Worm (Caenorhabditis elegans): Measurements from ENCODE around the gene Y40C5A.4.
A peak's percentile ranks its signal among the peaks of the same experiment; 100 is the strongest.

The Y40C5A.4 gene

DNA sequence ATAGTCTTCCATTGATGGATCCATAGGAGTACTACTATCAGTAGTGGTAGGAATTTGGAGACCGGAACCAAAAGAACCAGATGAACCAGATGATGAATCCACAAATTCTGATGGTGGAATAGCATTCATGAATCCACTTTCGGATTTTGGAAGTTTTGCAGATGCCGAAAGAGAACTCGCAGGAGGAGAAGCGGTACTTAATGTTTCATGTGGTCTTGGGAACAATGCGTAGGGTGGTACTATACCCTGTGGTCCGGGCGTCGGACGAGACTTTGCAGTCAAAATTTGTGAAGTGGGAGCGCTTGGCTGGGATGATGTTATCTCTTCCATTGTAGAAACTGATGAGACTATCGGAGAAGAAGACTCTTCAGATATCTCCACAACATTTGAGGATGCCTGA is 26.9 kb downstream of the Y40C5A.4 start:
- no peak for TF ChIP-seq spr-1 (tag; optimal IDR thresholded peaks at IDR 0.05)
- no peak for TF ChIP-seq nhr-76 (tag; optimal IDR thresholded peaks at IDR 0.05)
- peak in 1 of 2 experiments; percentile 70 for TF ChIP-seq unc-62 (GFP tag; optimal IDR thresholded peaks at IDR 0.05 in 1 of 2)
- no peak for TF ChIP-seq unc-62 (tag; optimal IDR thresholded peaks at IDR 0.05)
- TF ChIP-seq aha-1 (tag), result peak; percentile 95

DNA sequence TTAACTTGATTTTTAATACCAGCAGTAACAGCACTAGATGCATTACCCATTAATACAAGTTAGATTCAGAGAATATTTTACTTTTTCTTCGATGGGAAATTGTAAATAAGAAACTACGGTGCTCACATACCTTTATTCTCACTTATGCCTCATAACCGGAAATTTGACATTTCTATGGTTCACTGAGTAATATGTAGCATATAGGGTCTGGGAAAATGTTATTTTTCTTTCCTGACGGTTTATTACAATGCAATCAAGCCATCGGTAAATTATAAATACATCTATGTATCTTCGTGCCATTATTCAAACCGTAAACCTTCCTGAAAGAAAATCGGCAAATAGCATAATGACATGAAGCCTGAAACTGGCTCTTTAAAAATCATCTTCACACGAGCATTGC is 32.2 kb downstream of the Y40C5A.4 start, which contains the start of gene ocr-4:
Gene ocr-4, minus strand, starts transcription at position 101 of the 400 bp plus-strand sequence.
- TF ChIP-seq dpl-1 (GFP tag; optimal IDR thresholded peaks at IDR 0.05) (no peak), ces-1 (GFP tag; optimal IDR thresholded peaks at IDR 0.05) (no peak), rbr-2 (tag; optimal IDR thresholded peaks at IDR 0.05) (no peak), mxl-2 (GFP tag; conservative IDR thresholded peaks at IDR 0.05) (no peak)

- TF ChIP-seq pqm-1 (tag; optimal IDR thresholded peaks at IDR 0.05), result peak; percentile 80
- peak; percentile 6; the same call in 1 of the 2 replicates for TF ChIP-seq dmd-6 (GFP tag; IDR thresholded peaks at IDR 0.05)
- no peak for TF ChIP-seq fkh-10 (GFP tag; optimal IDR thresholded peaks at IDR 0.05)
- TF ChIP-seq lin-29 (GFP tag; IDR thresholded peaks at IDR 0.05), result no peak
- TF ChIP-seq nhr-28 (tag; optimal IDR thresholded peaks at IDR 0.05), result peak; percentile 33
- TF ChIP-seq snpc-1.2 (GFP tag; IDR thresholded peaks at IDR 0.05), result no peak
- no peak for TF ChIP-seq ztf-7 (tag; optimal IDR thresholded peaks at IDR 0.05)
- no peak for TF ChIP-seq madf-9 (GFP tag; conservative IDR thresholded peaks at IDR 0.05)
Observed at ce11 chrIV:7328918-7329317, 36.0 kb downstream of the Y40C5A.4 start, which contains the start of gene sqst-2. Gene sqst-2, minus strand, starts transcription at chrIV:7328975.

DNA sequence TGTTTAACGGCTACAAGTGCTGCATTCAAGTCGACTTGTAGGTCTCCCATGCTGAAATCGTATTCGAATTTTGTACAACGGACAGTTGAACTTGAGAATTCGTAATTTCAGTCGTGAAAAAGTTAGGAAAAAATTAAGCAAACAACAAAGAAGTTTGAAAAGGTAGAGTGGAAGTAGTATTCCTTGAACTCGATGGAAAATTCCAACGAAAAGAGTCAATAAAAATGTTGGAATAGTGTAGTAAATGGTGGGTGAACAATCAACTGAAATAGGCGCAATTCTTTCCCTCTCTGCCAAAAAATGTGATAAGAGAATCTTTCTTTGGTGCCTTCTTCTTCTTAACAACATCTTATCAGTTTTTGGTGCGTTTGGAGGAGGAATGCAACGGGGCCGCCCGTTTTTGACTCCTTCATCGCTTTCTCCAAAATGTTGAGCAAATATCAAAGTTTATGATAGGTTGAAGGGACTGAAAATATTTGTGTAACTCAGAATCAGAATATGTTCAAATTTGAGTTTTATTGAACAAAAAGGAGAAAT is 38.2 kb downstream of the Y40C5A.4 start, which contains the start of gene ifo-1:
Gene ifo-1, minus strand, starts transcription at position 51 of the 537 bp plus-strand sequence.
- TF ChIP-seq spr-3 (GFP tag; optimal IDR thresholded peaks at IDR 0.05), result no peak
- TF ChIP-seq attf-4 (tag; optimal IDR thresholded peaks at IDR 0.05), result no peak
- TF ChIP-seq mdt-29 (GFP tag; IDR thresholded peaks at IDR 0.05), result no peak
- TF ChIP-seq nhr-6 (tag; optimal IDR thresholded peaks at IDR 0.05), result peak; percentile 35
- TF ChIP-seq fkh-10 (GFP tag; optimal IDR thresholded peaks at IDR 0.05), result no peak
- no peak for TF ChIP-seq F37D6.2 (tag; optimal IDR thresholded peaks at IDR 0.05)
- TF ChIP-seq ceh-44 (GFP tag; IDR thresholded peaks at IDR 0.05), result no peak
- no peak for TF ChIP-seq egl-43 (GFP tag; IDR thresholded peaks at IDR 0.05)
- no peak for TF ChIP-seq daf-8 (GFP tag; IDR thresholded peaks at IDR 0.05)
- TF ChIP-seq lin-38 (GFP tag; IDR thresholded peaks at IDR 0.05), result no peak
- TF ChIP-seq unc-62 (GFP tag; optimal IDR thresholded peaks at IDR 0.05 in 1 of 2), result no peak
- TF ChIP-seq unc-62 (tag; optimal IDR thresholded peaks at IDR 0.05), result no peak
- TF ChIP-seq hlh-11 (tag; optimal IDR thresholded peaks at IDR 0.05), result peak; percentile 67
- no peak for TF ChIP-seq nhr-42 (GFP tag; IDR thresholded peaks at IDR 0.05)
- TF ChIP-seq Y75B8A.6 (GFP tag; IDR thresholded peaks at IDR 0.05), result no peak
- no peak for TF ChIP-seq ztf-7 (tag; optimal IDR thresholded peaks at IDR 0.05)
- TF ChIP-seq F26F4.8 (GFP tag; conservative IDR thresholded peaks at IDR 0.05), result no peak
- TF ChIP-seq dpl-1 (GFP tag; optimal IDR thresholded peaks at IDR 0.05), result no peak
- no peak for TF ChIP-seq duxl-1 (tag; optimal IDR thresholded peaks at IDR 0.05; ENCODE audit: poor library complexity)
- TF ChIP-seq daf-16 (GFP tag; optimal IDR thresholded peaks at IDR 0.05), result no peak
- peak; percentile 55 for TF ChIP-seq daf-16 (tag; optimal IDR thresholded peaks at IDR 0.05)
- peak; percentile 99 for TF ChIP-seq pqm-1 (tag; optimal IDR thresholded peaks at IDR 0.05)
- no peak for TF ChIP-seq zip-11 (GFP tag; IDR thresholded peaks at IDR 0.05)
- no peak for TF ChIP-seq zfp-2 (tag; optimal IDR thresholded peaks at IDR 0.05)
- no peak for TF ChIP-seq lin-15B (tag; optimal IDR thresholded peaks at IDR 0.05)
- no peak for TF ChIP-seq madf-9 (GFP tag; conservative IDR thresholded peaks at IDR 0.05)
- no peak for TF ChIP-seq Y48G9A.11 (GFP tag; IDR thresholded peaks at IDR 0.05)
- TF ChIP-seq dmd-6 (GFP tag; IDR thresholded peaks at IDR 0.05), result peak; percentile 79
- TF ChIP-seq zag-1 (tag; optimal IDR thresholded peaks at IDR 0.05), result no peak
- TF ChIP-seq lin-1 (GFP tag; IDR thresholded peaks at IDR 0.05), result peak; percentile 11; the same call in 1 of the 2 replicates
- no peak for TF ChIP-seq mxl-3 (GFP tag; optimal IDR thresholded peaks at IDR 0.05)
- TF ChIP-seq nhr-77 (tag; optimal IDR thresholded peaks at IDR 0.05), result peak; percentile 31
- TF ChIP-seq nhr-28 (tag; optimal IDR thresholded peaks at IDR 0.05), result peak; percentile 81
- no peak for TF ChIP-seq hmg-1.1 (GFP tag; IDR thresholded peaks at IDR 0.05)

All from whole organism, L4 larva.